Fruit fly (Drosophila melanogaster) whole organism, embryonic: ENCODE data around the gene Nepl20.

Experiments used
- Atf3 ChIP-seq: fragments of 200-800 bp; sonication (Bioruptor generic); optimal IDR thresholded peaks from 3 replicates; lab custom pipeline; 2016; ENCODE audit warnings: missing biosample characterization, missing genetic modification characterization
- BEAF-32 ChIP-seq: fragments of 200-800 bp; sonication (Bioruptor generic); optimal IDR thresholded peaks from 3 replicates; lab custom pipeline; 2017; ENCODE audit warnings: missing biosample characterization, missing genetic modification characterization, mild to moderate bottlenecking, moderate library complexity, missing genetic modification reagents
- Bgb ChIP-seq: fragments of 200-800 bp; sonication (Bioruptor generic); IDR thresholded peaks from 2 replicates; pipeline ENCODE4 v1.3.6; 2022; ENCODE audit warnings: missing biosample characterization, missing genetic modification characterization; ENCODE audit not compliant: partially characterized antibody
- CG10565 ChIP-seq: fragments of 200-800 bp; sonication (Bioruptor generic); optimal IDR thresholded peaks from 3 replicates; lab custom pipeline; 2016; ENCODE audit warnings: missing biosample characterization, mild to moderate bottlenecking, missing genetic modification characterization
- CG12104 ChIP-seq: fragments of 200-800 bp; sonication (Bioruptor generic); optimal IDR thresholded peaks from 3 replicates; lab custom pipeline; 2016; ENCODE audit warnings: missing biosample characterization, missing genetic modification characterization
- CG12299 ChIP-seq: fragments of 200-800 bp; sonication (Bioruptor generic); optimal IDR thresholded peaks from 2 replicates; lab custom pipeline; 2018; ENCODE audit warnings: missing biosample characterization, mild to moderate bottlenecking, missing genetic modification characterization
- CG12391 ChIP-seq: fragments of 200-800 bp; sonication (Bioruptor generic); optimal IDR thresholded peaks from 3 replicates; lab custom pipeline; 2018; ENCODE audit warnings: missing biosample characterization, mild to moderate bottlenecking, missing genetic modification characterization, moderate library complexity
- CG12942 ChIP-seq: fragments of 200-800 bp; sonication (Bioruptor generic); optimal IDR thresholded peaks from 3 replicates; lab custom pipeline; 2016; ENCODE audit warnings: missing biosample characterization, missing genetic modification characterization
- CG13624 ChIP-seq: fragments of 200-800 bp; sonication (Bioruptor generic); optimal IDR thresholded peaks from 2 replicates; lab custom pipeline; 2016; ENCODE audit warnings: missing biosample characterization, missing genetic modification characterization
- CG17186 ChIP-seq: fragments of 200-800 bp; sonication (Bioruptor generic); optimal IDR thresholded peaks from 3 replicates; lab custom pipeline; 2017; ENCODE audit warnings: missing biosample characterization, missing genetic modification reagents, missing genetic modification characterization
- CG17328 ChIP-seq: fragments of 200-800 bp; sonication (Bioruptor generic); IDR thresholded peaks from 2 replicates; pipeline ENCODE4 v1.3.6; 2022; ENCODE audit warnings: missing biosample characterization, missing genetic modification characterization
- CG17568 ChIP-seq: fragments of 200-800 bp; sonication (Bioruptor generic); optimal IDR thresholded peaks from 2 replicates; lab custom pipeline; 2018; ENCODE audit warnings: missing biosample characterization, mild to moderate bottlenecking, missing genetic modification characterization, moderate library complexity
- CG17912 ChIP-seq: fragments of 200-800 bp; sonication (Bioruptor generic); optimal IDR thresholded peaks from 2 replicates; lab custom pipeline; 2018; ENCODE audit warnings: missing biosample characterization, mild to moderate bottlenecking, missing genetic modification characterization
- CG2129 ChIP-seq: fragments of 200-800 bp; sonication (Bioruptor generic); IDR thresholded peaks from 2 replicates; pipeline ENCODE4 v1.3.6; 2022; ENCODE audit warnings: missing biosample characterization, missing genetic modification characterization; ENCODE audit not compliant: partially characterized antibody
- CG2712 ChIP-seq: fragments of 200-800 bp; optimal IDR thresholded peaks from 3 replicates; lab custom pipeline; 2019; ENCODE audit warnings: missing biosample characterization, mild to moderate bottlenecking, missing genetic modification characterization, moderate library complexity
- CG31365 ChIP-seq: fragments of 200-800 bp; sonication (Bioruptor generic); optimal IDR thresholded peaks from 2 replicates; lab custom pipeline; 2018; ENCODE audit warnings: missing biosample characterization, mild to moderate bottlenecking, missing genetic modification characterization
- CG3281 ChIP-seq: fragments of 200-800 bp; sonication (Bioruptor generic); optimal IDR thresholded peaks from 3 replicates; lab custom pipeline; 2017; ENCODE audit warnings: missing biosample characterization, mild to moderate bottlenecking, missing genetic modification characterization
- CG33213 ChIP-seq: fragments of 200-800 bp; sonication (Bioruptor generic); optimal IDR thresholded peaks from 3 replicates; lab custom pipeline; 2016; ENCODE audit warnings: missing biosample characterization, missing genetic modification characterization
- CG4360 ChIP-seq: fragments of 200-800 bp; sonication (Bioruptor generic); IDR thresholded peaks from 2 replicates; pipeline ENCODE4 v1.3.6; 2022; ENCODE audit warnings: missing biosample characterization, missing genetic modification characterization
- CG5953 ChIP-seq: fragments of 200-800 bp; sonication (Bioruptor generic); IDR thresholded peaks from 2 replicates; pipeline ENCODE4 v1.3.6; 2022; ENCODE audit warnings: missing biosample characterization, missing genetic modification characterization
- CG7987 ChIP-seq: fragments of 200-800 bp; sonication (Bioruptor generic); optimal IDR thresholded peaks from 2 replicates; lab custom pipeline; 2018; ENCODE audit warnings: missing biosample characterization, mild to moderate bottlenecking, missing genetic modification characterization, moderate library complexity
- CoRest ChIP-seq: fragments of 200-800 bp; sonication (Bioruptor generic); optimal IDR thresholded peaks from 3 replicates; lab custom pipeline; 2018; ENCODE audit warnings: missing biosample characterization, mild to moderate bottlenecking, missing genetic modification characterization, moderate library complexity
- Deaf1 ChIP-seq: fragments of 200-800 bp; optimal IDR thresholded peaks from 3 replicates; lab custom pipeline; 2019; ENCODE audit warnings: missing biosample characterization, mild to moderate bottlenecking, missing genetic modification characterization, moderate library complexity
- Dp ChIP-seq: fragments of 200-800 bp; sonication (Bioruptor generic); optimal IDR thresholded peaks from 2 replicates; lab custom pipeline; 2018; ENCODE audit warnings: missing biosample characterization, mild to moderate bottlenecking, missing genetic modification characterization, moderate library complexity
- Fer3 ChIP-seq: fragments of 200-800 bp; sonication (Bioruptor generic); optimal IDR thresholded peaks from 2 replicates; lab custom pipeline; 2018; ENCODE audit warnings: missing biosample characterization, mild to moderate bottlenecking, missing genetic modification characterization, moderate library complexity
- H2.0 ChIP-seq: fragments of 200-800 bp; sonication (Bioruptor generic); IDR thresholded peaks from 2 replicates; pipeline ENCODE4 v1.3.6; 2022; ENCODE audit warnings: missing biosample characterization, missing genetic modification characterization
- Med ChIP-seq: fragments of 200-800 bp; sonication (Bioruptor generic); peaks from one replicate; lab custom pipeline; 2016; ENCODE audit warnings: missing biosample characterization, missing genetic modification characterization, mild to moderate bottlenecking, inconsistent platforms, moderate library complexity
- Optix ChIP-seq: fragments of 200-800 bp; sonication (Bioruptor generic); IDR thresholded peaks from 3 replicates; pipeline ENCODE4 v1.3.6; 2022; ENCODE audit warnings: missing biosample characterization, missing genetic modification characterization
- Rx ChIP-seq: fragments of 200-800 bp; sonication (Bioruptor generic); IDR thresholded peaks from 2 replicates; pipeline ENCODE4 v1.3.6; 2022; ENCODE audit warnings: missing biosample characterization, missing genetic modification characterization
- Side ChIP-seq: fragments of 200-800 bp; sonication (Bioruptor generic); optimal IDR thresholded peaks from 2 replicates; lab custom pipeline; 2016; ENCODE audit warnings: missing biosample characterization, missing genetic modification characterization
- Stat92E ChIP-seq, 3 experiments: fragments of >200 bp in 2 of 3; fragments of 200-800 bp in 1 of 3; sonication (Bioruptor generic) in 1 of 3; optimal IDR thresholded peaks; 2 replicates each; lab custom pipeline; 2017 to 2019; ENCODE audit warnings: missing biosample characterization in 3 of 3, missing genetic modification characterization in 3 of 3, mild to moderate bottlenecking in 1 of 3, moderate library complexity in 1 of 3
- bsh ChIP-seq, 2 experiments: fragments of 200-800 bp; sonication (Bioruptor generic); optimal IDR thresholded peaks; 2 replicates each; lab custom pipeline; 2017 to 2018; ENCODE audit warnings: mild to moderate bottlenecking in 2 of 2, missing biosample characterization in 2 of 2, missing genetic modification characterization in 2 of 2, moderate library complexity in 1 of 2
- cad ChIP-seq: fragments of >200 bp; optimal IDR thresholded peaks from 2 replicates; lab custom pipeline; 2017; ENCODE audit warnings: missing biosample characterization, missing genetic modification characterization
- dpn ChIP-seq, 2 experiments: fragments of 200-800 bp; sonication (Bioruptor generic); optimal IDR thresholded peaks; 3 replicates each; lab custom pipeline; 2016; ENCODE audit warnings: missing biosample characterization in 2 of 2, missing genetic modification characterization in 2 of 2
- dysf ChIP-seq: fragments of 200-800 bp; sonication (Bioruptor generic); IDR thresholded peaks from 3 replicates; pipeline ENCODE4 v1.3.6; 2022; ENCODE audit warnings: missing biosample characterization, missing genetic modification characterization
- ems ChIP-seq: fragments of 200-800 bp; sonication (Bioruptor generic); optimal IDR thresholded peaks from 3 replicates; lab custom pipeline; 2016; ENCODE audit warnings: missing biosample characterization, missing genetic modification characterization
- fd64A ChIP-seq: fragments of 200-800 bp; sonication (Bioruptor generic); optimal IDR thresholded peaks from 3 replicates; lab custom pipeline; 2018; ENCODE audit warnings: missing biosample characterization, mild to moderate bottlenecking, missing genetic modification characterization
- gcm2 ChIP-seq: fragments of 200-800 bp; sonication (Bioruptor generic); optimal IDR thresholded peaks from 2 replicates; lab custom pipeline; 2016; ENCODE audit warnings: missing biosample characterization, missing genetic modification characterization
- h ChIP-seq: fragments of >200 bp; optimal IDR thresholded peaks from 2 replicates; lab custom pipeline; 2017
- insv ChIP-seq, 2 experiments: fragments of 200-800 bp; sonication (Bioruptor generic); optimal IDR thresholded peaks; 3 replicates each; lab custom pipeline; 2016 to 2018; ENCODE audit warnings: missing biosample characterization in 2 of 2, missing genetic modification characterization in 2 of 2
- odd ChIP-seq: fragments of 200-800 bp; sonication (Bioruptor generic); optimal IDR thresholded peaks from 2 replicates; lab custom pipeline; 2017; ENCODE audit warnings: missing biosample characterization, mild to moderate bottlenecking, missing genetic modification characterization
- scrt ChIP-seq: fragments of 200-800 bp; sonication (Bioruptor generic); optimal IDR thresholded peaks from 2 replicates; lab custom pipeline; 2018; ENCODE audit warnings: missing biosample characterization, mild to moderate bottlenecking, missing genetic modification characterization, moderate library complexity
- stc ChIP-seq: fragments of 200-800 bp; sonication (Bioruptor generic); IDR thresholded peaks from 2 replicates; pipeline ENCODE4 v1.3.6; 2022; ENCODE audit warnings: missing biosample characterization, missing genetic modification characterization
- twi ChIP-seq: fragments of 200-800 bp; optimal IDR thresholded peaks from 2 replicates; lab custom pipeline; 2019; ENCODE audit warnings: missing biosample characterization, mild to moderate bottlenecking, missing genetic modification characterization, moderate library complexity
- tx ChIP-seq: fragments of 200-800 bp; sonication (Bioruptor generic); optimal IDR thresholded peaks from 2 replicates; lab custom pipeline; 2016; ENCODE audit warnings: missing biosample characterization, missing genetic modification characterization
- wek ChIP-seq: fragments of 200-800 bp; sonication (Bioruptor generic); optimal IDR thresholded peaks from 3 replicates; lab custom pipeline; 2018; ENCODE audit warnings: missing biosample characterization, mild to moderate bottlenecking, missing genetic modification characterization, moderate library complexity
- zen ChIP-seq: fragments of 200-800 bp; sonication (Bioruptor generic); optimal IDR thresholded peaks from 3 replicates; lab custom pipeline; 2018; ENCODE audit warnings: missing biosample characterization, mild to moderate bottlenecking, missing genetic modification characterization, moderate library complexity
- zen2 ChIP-seq: fragments of 200-800 bp; sonication (Bioruptor generic); IDR thresholded peaks from 3 replicates; pipeline ENCODE4 v1.3.6; 2022; ENCODE audit warnings: missing biosample characterization, missing genetic modification characterization; ENCODE audit not compliant: partially characterized antibody

The Nepl20 gene

DNA sequence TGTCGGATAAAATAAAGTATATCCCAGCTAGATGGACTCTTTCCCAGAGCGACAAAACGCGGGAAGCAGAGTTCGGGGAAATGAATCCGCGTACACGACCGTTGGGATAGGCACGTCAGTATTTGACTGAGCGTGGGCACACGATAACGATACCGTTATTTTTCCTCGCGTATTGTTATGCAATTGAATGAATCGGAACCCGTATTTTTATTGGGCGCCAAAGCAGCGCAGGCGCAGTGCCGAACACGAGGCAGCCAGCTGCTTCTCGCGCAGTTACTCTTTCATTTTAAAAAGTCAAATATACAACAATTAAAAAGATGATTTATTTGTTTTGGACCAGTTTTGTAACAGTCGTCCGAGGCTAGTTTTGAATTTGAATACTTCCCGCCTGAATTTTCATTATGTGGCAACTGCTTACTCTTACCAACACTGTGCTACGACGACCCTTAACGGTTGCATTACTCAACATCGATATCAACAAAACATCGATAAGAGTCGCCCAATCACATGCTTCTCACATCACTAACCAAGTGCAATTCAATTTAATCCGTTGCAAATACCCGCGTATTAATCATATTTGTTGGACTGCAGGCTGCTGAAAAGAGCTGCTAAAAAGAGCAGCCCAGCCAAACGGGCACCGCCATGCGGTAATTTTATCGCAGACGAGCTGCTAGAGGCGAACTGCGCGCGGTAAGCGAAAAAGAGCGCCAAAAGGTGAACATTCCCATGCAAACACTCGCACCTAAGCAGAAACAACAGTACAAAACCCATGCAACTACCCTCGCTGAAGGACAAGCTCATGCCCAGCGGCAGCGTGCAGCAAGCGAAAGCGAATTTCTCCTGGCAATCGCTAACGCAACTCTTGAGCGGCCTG, 7.2 kb downstream of the Nepl20 start, which contains the start of the genes CG33203 and Doa (continued):
- TF ChIP-seq insv (GFP tag; optimal IDR thresholded peaks at IDR 0.05; lab: Kevin White, UChicago) (peak in 1 of 2 experiments; percentile 21), dysf (0 out of 3 replicates have a peak, but pooled peaks have one; percentile 29), stc (GFP tag; lab: Robert Waterston, UW) (0 out of 2 replicates have a peak, but pooled peaks have one; percentile 24), CG17912 (no peak), CG10565 (GFP tag; lab: Kevin White, UChicago) (no peak), gcm2 (peak; percentile 17), CG17186 (GFP tag; lab: Kevin White, UChicago) (peak; percentile 25), twi (no peak), Stat92E (GFP tag; optimal IDR thresholded peaks at IDR 0.05; lab: Kevin White, UChicago) (peak in 1 of 3 experiments; percentile 22), Med (GFP tag; lab: Kevin White, UChicago) (peak; percentile 94), Bgb (peak; percentile 88), Rx (no peak), Optix (GFP tag; lab: Robert Waterston, UW) (0 out of 3 replicates have a peak, but pooled peaks have one; percentile 18), CG31365 (no peak), CG12942 (peak; percentile 2), CG17568 (GFP tag; lab: Kevin White, UChicago) (no peak), Dp (peak; percentile 98), scrt (no peak), CG2712 (tag; lab: Kevin White, UChicago) (peak; percentile 48), tx (GFP tag; lab: Kevin White, UChicago) (peak; percentile 51), Atf3 (GFP tag; lab: Kevin White, UChicago) (peak; percentile 1), bsh (GFP tag; optimal IDR thresholded peaks at IDR 0.05; lab: Kevin White, UChicago) (peak in 1 of 2 experiments; percentile 7), CoRest (peak; percentile 66), CG12391 (peak; percentile 28), zen (tag; lab: Kevin White, UChicago) (peak; percentile 63), cad (no peak), CG2129 (peak; percentile 58), Side (GFP tag; lab: Kevin White, UChicago) (peak; percentile 18), CG4360 (0 out of 2 replicates have a peak, but pooled peaks have one; percentile 13), CG13624 (peak; percentile 33), CG3281 (GFP tag; lab: Kevin White, UChicago) (peak; percentile 68), Fer3 (tag; lab: Kevin White, UChicago) (peak; percentile 1), dpn (GFP tag; optimal IDR thresholded peaks at IDR 0.05; lab: Kevin White, UChicago) (peak; percentile 71 to 78), CG7987 (GFP tag; lab: Kevin White, UChicago) (peak; percentile 20)

DNA sequence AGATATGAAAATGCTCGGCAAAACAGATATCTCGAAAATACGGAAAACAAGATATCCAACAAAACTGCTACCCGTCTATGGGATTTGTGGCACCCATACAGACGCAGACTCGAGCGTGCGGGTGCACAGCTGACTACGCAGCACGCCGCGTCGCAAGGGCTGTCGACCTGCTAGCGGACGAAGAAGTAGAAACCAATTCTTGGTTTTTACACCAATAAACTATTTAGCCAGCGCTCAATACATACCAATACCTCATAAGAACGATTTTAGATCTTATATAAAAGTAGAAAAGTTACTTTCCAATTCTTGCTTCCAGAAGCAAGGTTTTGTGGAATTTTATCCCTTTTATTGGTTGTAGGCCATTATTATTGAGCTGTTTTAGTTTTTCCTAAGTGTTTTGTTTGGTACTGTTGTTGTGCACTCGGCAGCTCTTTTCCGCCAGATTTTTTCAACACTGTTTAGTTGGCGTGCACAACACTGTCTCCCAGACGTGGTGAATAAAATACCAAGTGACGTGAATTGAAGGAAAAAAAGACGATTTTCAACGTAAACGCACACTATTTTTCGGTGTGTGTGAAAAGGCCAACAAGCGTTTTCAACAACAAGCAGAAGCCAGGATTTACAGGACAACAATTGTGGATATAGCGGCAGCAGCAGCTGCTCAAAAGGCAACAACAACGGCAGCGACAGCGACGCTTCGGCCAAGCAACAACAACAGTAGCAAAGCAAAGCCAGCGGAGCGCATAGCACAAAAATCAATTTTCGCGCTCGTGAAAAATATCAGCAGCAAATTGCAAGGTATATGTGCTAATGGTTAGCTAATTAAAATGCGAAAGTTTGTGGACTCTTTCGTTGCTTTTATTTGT, 8.2 kb downstream of the Nepl20 start:
- peak; percentile 13 for TF ChIP-seq wek (GFP tag; lab: Kevin White, UChicago)
- TF ChIP-seq Deaf1 (tag; lab: Kevin White, UChicago), result peak; percentile 48
- TF ChIP-seq BEAF-32 (GFP tag; lab: Kevin White, UChicago), result peak; percentile 39
- TF ChIP-seq zen2 (GFP tag; lab: Robert Waterston, UW), result no peak
- TF ChIP-seq Optix (GFP tag; lab: Robert Waterston, UW), result 0 out of 3 replicates have a peak, but pooled peaks have one; percentile 6
- TF ChIP-seq odd (GFP tag; lab: Kevin White, UChicago), result peak; percentile 58
- no peak for TF ChIP-seq CG5953
- no peak for TF ChIP-seq CG17328 (GFP tag; lab: Robert Waterston, UW)
- TF ChIP-seq h, result no peak
- TF ChIP-seq CG12104 (GFP tag; lab: Kevin White, UChicago), result peak; percentile 82
- TF ChIP-seq ems (GFP tag; lab: Kevin White, UChicago), result peak; percentile 77
- TF ChIP-seq CG12299 (tag; lab: Kevin White, UChicago), result peak; percentile 50
- TF ChIP-seq H2.0 (GFP tag; lab: Robert Waterston, UW), result peak; percentile 58
- peak; percentile 76 for TF ChIP-seq CoRest
- peak; percentile 77 for TF ChIP-seq CG33213 (GFP tag; lab: Kevin White, UChicago)
- peak; percentile 16 for TF ChIP-seq fd64A
